Fruit fly (Drosophila melanogaster) whole organism, embryonic: ENCODE measurements around the gene CG7484.
A peak's percentile ranks its signal among the peaks of the same experiment; 100 is the strongest.

Experiments
- Aef1 ChIP-seq: fragments of 200-800 bp; sonication (Bioruptor generic); IDR thresholded peaks from 3 replicates; pipeline ENCODE4 v1.3.6; 2022; ENCODE audit warnings: missing biosample characterization, missing genetic modification characterization
- Atf6 ChIP-seq: fragments of 200-800 bp; sonication (Bioruptor generic); IDR thresholded peaks from 2 replicates; pipeline ENCODE4 v1.3.6; 2022; ENCODE audit warnings: missing biosample characterization, missing genetic modification characterization
- Blimp-1 ChIP-seq: fragments of 200-800 bp; sonication (Bioruptor generic); optimal IDR thresholded peaks from 3 replicates; lab custom pipeline; 2018; ENCODE audit warnings: missing biosample characterization, missing genetic modification characterization, mild to moderate bottlenecking, moderate library complexity, missing genetic modification reagents
- Bteb2 ChIP-seq: fragments of 200-800 bp; sonication (Bioruptor generic); optimal IDR thresholded peaks from 2 replicates; lab custom pipeline; 2016; ENCODE audit warnings: missing biosample characterization, missing genetic modification characterization
- CG11456 ChIP-seq: fragments of 200-800 bp; sonication (Bioruptor generic); IDR thresholded peaks from 3 replicates; pipeline ENCODE4 v1.3.6; 2022; ENCODE audit warnings: missing biosample characterization, missing genetic modification characterization
- CG12104 ChIP-seq: fragments of 200-800 bp; sonication (Bioruptor generic); optimal IDR thresholded peaks from 3 replicates; lab custom pipeline; 2016; ENCODE audit warnings: missing biosample characterization, missing genetic modification characterization
- CG1233 ChIP-seq: fragments of 200-800 bp; sonication (Bioruptor generic); optimal IDR thresholded peaks from 4 replicates; lab custom pipeline; 2018; ENCODE audit warnings: missing biosample characterization, mild to moderate bottlenecking, missing genetic modification characterization
- CG13123 ChIP-seq: fragments of 200-800 bp; sonication (Bioruptor generic); optimal IDR thresholded peaks from 2 replicates; lab custom pipeline; 2016; ENCODE audit warnings: missing biosample characterization, missing genetic modification characterization
- CG14050 ChIP-seq: fragments of 200-800 bp; sonication (Bioruptor generic); IDR thresholded peaks from 3 replicates; pipeline ENCODE4 v1.3.6; 2022; ENCODE audit warnings: missing biosample characterization, missing genetic modification characterization
- CG16815 ChIP-seq: fragments of 200-800 bp; sonication (Bioruptor generic); optimal IDR thresholded peaks from 3 replicates; lab custom pipeline; 2017; ENCODE audit warnings: missing biosample characterization, mild to moderate bottlenecking, missing genetic modification characterization
- CG17328 ChIP-seq: fragments of 200-800 bp; sonication (Bioruptor generic); IDR thresholded peaks from 2 replicates; pipeline ENCODE4 v1.3.6; 2022; ENCODE audit warnings: missing biosample characterization, missing genetic modification characterization
- CG2199 ChIP-seq: fragments of 200-800 bp; sonication (Bioruptor generic); IDR thresholded peaks from 3 replicates; pipeline ENCODE4 v1.3.6; 2022; ENCODE audit warnings: missing biosample characterization, missing genetic modification characterization
- CG30020 ChIP-seq: fragments of 200-800 bp; optimal IDR thresholded peaks from 2 replicates; lab custom pipeline; 2019; ENCODE audit warnings: missing biosample characterization, mild to moderate bottlenecking, missing genetic modification characterization, moderate library complexity
- CG30431 ChIP-seq: fragments of 200-800 bp; sonication (Bioruptor generic); optimal IDR thresholded peaks from 2 replicates; lab custom pipeline; 2017; ENCODE audit warnings: missing biosample characterization, missing genetic modification characterization
- CG31388 ChIP-seq: fragments of 200-800 bp; sonication (Bioruptor generic); optimal IDR thresholded peaks from 2 replicates; lab custom pipeline; 2016; ENCODE audit warnings: missing biosample characterization, missing genetic modification characterization
- CG3847 ChIP-seq: fragments of 200-800 bp; sonication (Bioruptor generic); IDR thresholded peaks from 2 replicates; pipeline ENCODE4 v1.3.6; 2022; ENCODE audit warnings: missing biosample characterization, missing genetic modification characterization
- CG4360 ChIP-seq: fragments of 200-800 bp; sonication (Bioruptor generic); IDR thresholded peaks from 2 replicates; pipeline ENCODE4 v1.3.6; 2022; ENCODE audit warnings: missing biosample characterization, missing genetic modification characterization
- CG4707 ChIP-seq: fragments of 200-800 bp; sonication (Bioruptor generic); optimal IDR thresholded peaks from 2 replicates; lab custom pipeline; 2018; ENCODE audit warnings: missing biosample characterization, mild to moderate bottlenecking, missing genetic modification characterization, moderate library complexity
- CG6689 ChIP-seq: fragments of 200-800 bp; sonication (Bioruptor generic); IDR thresholded peaks from 2 replicates; pipeline ENCODE4 v1.3.6; 2022; ENCODE audit warnings: missing biosample characterization, missing genetic modification characterization
- CG6813 ChIP-seq: fragments of 200-800 bp; sonication (Bioruptor generic); optimal IDR thresholded peaks from 2 replicates; lab custom pipeline; 2017; ENCODE audit warnings: missing biosample characterization, missing genetic modification characterization, mild to moderate bottlenecking, moderate library complexity, missing genetic modification reagents
- CG7372 ChIP-seq: fragments of 200-800 bp; sonication (Bioruptor generic); IDR thresholded peaks from 2 replicates; pipeline ENCODE4 v1.3.6; 2022; ENCODE audit warnings: missing biosample characterization, missing genetic modification characterization
- CG8290 ChIP-seq, 3 experiments: fragments of 200-800 bp; sonication (Bioruptor generic); optimal IDR thresholded peaks; 2 replicates each; lab custom pipeline; 2016 to 2019; ENCODE audit warnings: missing biosample characterization in 3 of 3, missing genetic modification characterization in 3 of 3, mild to moderate bottlenecking in 2 of 3, moderate library complexity in 1 of 3
- CG8478 ChIP-seq: fragments of >200 bp; optimal IDR thresholded peaks from 2 replicates; lab custom pipeline; 2018
- CG9797 ChIP-seq: fragments of 200-800 bp; sonication (Bioruptor generic); optimal IDR thresholded peaks from 3 replicates; lab custom pipeline; 2018; ENCODE audit warnings: missing biosample characterization, mild to moderate bottlenecking, missing genetic modification characterization
- CHES-1-like ChIP-seq: fragments of 200-800 bp; sonication (Bioruptor generic); optimal IDR thresholded peaks from 2 replicates; lab custom pipeline; 2016; ENCODE audit warnings: missing biosample characterization, missing genetic modification characterization
- Dek ChIP-seq: fragments of 200-800 bp; sonication (Bioruptor generic); optimal IDR thresholded peaks from 3 replicates; lab custom pipeline; 2019; ENCODE audit warnings: missing biosample characterization, mild to moderate bottlenecking, missing genetic modification characterization, moderate library complexity
- PHDP ChIP-seq: fragments of 200-800 bp; sonication (Bioruptor generic); optimal IDR thresholded peaks from 3 replicates; lab custom pipeline; 2018; ENCODE audit warnings: missing biosample characterization, mild to moderate bottlenecking, missing genetic modification characterization, moderate library complexity
- Side ChIP-seq: fragments of 200-800 bp; sonication (Bioruptor generic); optimal IDR thresholded peaks from 2 replicates; lab custom pipeline; 2016; ENCODE audit warnings: missing biosample characterization, missing genetic modification characterization
- Usf ChIP-seq: fragments of 200-800 bp; sonication (Bioruptor generic); optimal IDR thresholded peaks from 2 replicates; lab custom pipeline; 2017; ENCODE audit warnings: missing genotype, missing biosample characterization, missing genetic modification characterization
- Vsx1 ChIP-seq: fragments of 200-800 bp; sonication (Bioruptor generic); optimal IDR thresholded peaks from 2 replicates; lab custom pipeline; 2017; ENCODE audit warnings: missing biosample characterization, mild to moderate bottlenecking, missing genetic modification characterization, missing genetic modification reagents
- aop ChIP-seq: fragments of 200-800 bp; sonication (Bioruptor generic); IDR thresholded peaks from 2 replicates; pipeline ENCODE4 v1.3.6; 2022; ENCODE audit warnings: missing biosample characterization, missing genetic modification characterization
- ase ChIP-seq: fragments of 200-800 bp; sonication (Bioruptor generic); IDR thresholded peaks from 3 replicates; pipeline ENCODE4 v1.3.6; 2022; ENCODE audit warnings: missing biosample characterization, missing genetic modification characterization
- crol ChIP-seq: fragments of 200-800 bp; sonication (Bioruptor generic); IDR thresholded peaks from 2 replicates; pipeline ENCODE4 v1.3.6; 2022; ENCODE audit warnings: missing biosample characterization, missing genetic modification characterization
- ewg ChIP-seq: fragments of 200-800 bp; sonication (Bioruptor generic); optimal IDR thresholded peaks from 3 replicates; lab custom pipeline; 2017; ENCODE audit warnings: mild to moderate bottlenecking, missing biosample characterization, missing genetic modification reagents, missing genetic modification characterization
- jigr1 ChIP-seq: fragments of 200-800 bp; sonication (Bioruptor generic); IDR thresholded peaks from 3 replicates; pipeline ENCODE4 v1.3.6; 2022; ENCODE audit warnings: missing biosample characterization, missing genetic modification characterization
- luna ChIP-seq: fragments of 200-800 bp; sonication (Bioruptor generic); optimal IDR thresholded peaks from 2 replicates; lab custom pipeline; 2016; ENCODE audit warnings: missing biosample characterization, missing genetic modification characterization
- odd ChIP-seq: fragments of 200-800 bp; sonication (Bioruptor generic); optimal IDR thresholded peaks from 2 replicates; lab custom pipeline; 2017; ENCODE audit warnings: missing biosample characterization, mild to moderate bottlenecking, missing genetic modification characterization
- pho ChIP-seq: fragments of 200-800 bp; sonication (Bioruptor generic); optimal IDR thresholded peaks from 2 replicates; lab custom pipeline; 2016; ENCODE audit warnings: missing biosample characterization, missing genetic modification characterization
- rib ChIP-seq: fragments of 200-800 bp; sonication (Bioruptor generic); IDR thresholded peaks from 2 replicates; pipeline ENCODE4 v1.3.6; 2022; ENCODE audit warnings: missing biosample characterization, missing genetic modification characterization
- row ChIP-seq: fragments of 200-800 bp; sonication (Bioruptor generic); IDR thresholded peaks from 3 replicates; pipeline ENCODE4 v1.3.6; 2022; ENCODE audit warnings: missing biosample characterization, missing genetic modification characterization
- schlank ChIP-seq: fragments of 200-800 bp; sonication (Bioruptor generic); optimal IDR thresholded peaks from 2 replicates; lab custom pipeline; 2018; ENCODE audit warnings: missing biosample characterization, mild to moderate bottlenecking, missing genetic modification characterization
- scrt ChIP-seq: fragments of 200-800 bp; sonication (Bioruptor generic); optimal IDR thresholded peaks from 2 replicates; lab custom pipeline; 2018; ENCODE audit warnings: missing biosample characterization, mild to moderate bottlenecking, missing genetic modification characterization, moderate library complexity
- sim ChIP-seq: fragments of 200-800 bp; sonication (Bioruptor generic); IDR thresholded peaks from 2 replicates; pipeline ENCODE4 v1.3.6; 2022; ENCODE audit warnings: missing biosample characterization, missing genetic modification characterization
- slbo ChIP-seq: fragments of 200-800 bp; sonication (Bioruptor generic); IDR thresholded peaks from 2 replicates; pipeline ENCODE4 v1.3.6; 2022; ENCODE audit warnings: missing biosample characterization, missing genetic modification characterization
- ssp ChIP-seq: fragments of 200-800 bp; sonication (Bioruptor generic); IDR thresholded peaks from 2 replicates; pipeline ENCODE4 v1.3.6; 2022; ENCODE audit warnings: missing biosample characterization, missing genetic modification characterization
- tgo ChIP-seq: fragments of 200-800 bp; sonication (Bioruptor generic); IDR thresholded peaks from 3 replicates; pipeline ENCODE4 v1.3.6; 2022; ENCODE audit warnings: missing biosample characterization, missing genetic modification characterization
- vfl ChIP-seq: fragments of 200-800 bp; sonication (Bioruptor generic); optimal IDR thresholded peaks from 2 replicates; lab custom pipeline; 2016; ENCODE audit warnings: missing biosample characterization, missing genetic modification characterization
- wek ChIP-seq: fragments of 200-800 bp; sonication (Bioruptor generic); optimal IDR thresholded peaks from 3 replicates; lab custom pipeline; 2018; ENCODE audit warnings: missing biosample characterization, mild to moderate bottlenecking, missing genetic modification characterization, moderate library complexity

The CG7484 gene

DNA sequence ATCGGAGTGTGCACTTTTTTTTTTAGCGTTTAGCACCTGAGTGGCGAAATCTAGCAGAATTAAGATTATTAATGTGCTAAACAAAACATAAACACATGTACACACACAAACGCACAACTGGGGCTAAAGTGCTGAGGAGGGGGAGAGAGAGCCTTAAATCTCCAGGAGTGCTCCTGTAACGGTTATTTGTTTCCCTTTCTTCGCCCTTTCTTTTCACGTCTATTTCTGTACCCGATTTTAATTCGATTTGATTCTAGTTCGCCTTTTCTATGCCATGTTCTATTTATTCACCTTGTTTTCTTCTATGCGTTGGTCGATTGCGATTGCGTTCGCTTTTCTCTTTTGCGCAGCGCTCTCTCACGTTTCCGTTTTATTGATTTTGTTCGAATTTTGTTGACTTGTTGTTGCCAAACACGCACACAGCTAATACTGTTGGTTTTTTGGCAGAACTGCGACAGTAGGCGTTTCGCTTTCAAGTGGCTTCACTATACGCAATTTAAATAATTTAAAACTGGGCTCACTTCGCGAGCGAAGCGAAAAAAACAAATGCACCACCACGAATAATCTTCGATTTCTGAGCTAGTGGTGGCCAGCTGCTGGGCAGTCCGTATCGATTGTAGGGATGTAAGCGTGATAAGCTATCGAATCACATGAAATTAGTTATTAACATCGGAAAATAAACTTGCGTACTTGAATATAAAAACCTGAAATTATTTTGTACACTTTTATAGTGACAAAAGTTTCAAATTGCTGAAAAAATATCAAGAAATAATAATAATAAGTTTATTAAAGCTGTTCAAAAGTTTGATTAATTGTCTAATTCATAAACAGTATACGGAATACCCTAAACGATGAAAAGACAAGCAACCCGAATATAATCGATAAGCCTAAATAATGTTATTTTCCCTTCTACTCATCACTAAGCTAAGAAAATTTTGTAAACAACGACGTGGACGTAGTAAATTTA lies at the start of gene CG7484, which contains the start of the genes Krn and Ndfip (continued):
- no peak; the same call in 1 of the 2 replicates for TF ChIP-seq crol
- peak; percentile 20 for TF ChIP-seq CG31388 (GFP tag; lab: Kevin White, UChicago)
- peak; percentile 84 for TF ChIP-seq ssp (GFP tag; lab: Robert Waterston, UW)
- TF ChIP-seq Usf (GFP tag; lab: Kevin White, UChicago): peak; percentile 83
- TF ChIP-seq CG9797: peak; percentile 41
- peak; percentile 89 for TF ChIP-seq vfl (GFP tag; lab: Kevin White, UChicago)
- no peak for TF ChIP-seq CG2199 (GFP tag; lab: Robert Waterston, UW)

DNA sequence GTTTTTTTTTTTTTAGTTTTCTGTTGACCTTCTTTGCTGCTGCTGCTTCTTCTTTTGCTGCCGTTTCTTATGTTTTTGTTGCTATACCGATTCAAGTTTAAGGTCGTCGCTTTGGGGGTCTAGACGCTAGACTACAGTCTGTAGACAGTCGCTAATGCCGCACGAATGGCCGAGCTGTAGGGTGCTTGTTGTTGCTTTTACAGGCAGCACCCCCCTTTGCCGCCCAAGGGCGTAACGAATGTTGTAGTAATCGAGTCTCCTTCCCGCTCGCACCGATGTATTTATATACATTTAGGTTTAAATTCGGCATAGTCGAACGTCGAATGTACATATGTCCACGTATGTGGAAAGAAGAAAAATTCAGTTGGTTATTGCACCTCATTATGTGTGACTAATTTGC lies 49.5 kb upstream of the CG7484 start:
- TF ChIP-seq CG13123 (GFP tag; lab: Kevin White, UChicago) (no peak), CG12104 (no peak), slbo (no peak), CG4707 (GFP tag; lab: Kevin White, UChicago) (no peak), CG3847 (0 out of 2 replicates have a peak, but pooled peaks have one; percentile 13), CG8478 (lab: Kevin White, UChicago) (no peak), wek (GFP tag; lab: Kevin White, UChicago) (no peak), Blimp-1 (no peak), CG17328 (GFP tag; lab: Robert Waterston, UW) (no peak), ase (GFP tag; lab: Robert Waterston, UW) (no peak), luna (GFP tag; lab: Kevin White, UChicago) (no peak), CG30431 (no peak), CG6689 (GFP tag; lab: Robert Waterston, UW) (no peak), Bteb2 (GFP tag; lab: Kevin White, UChicago) (no peak), CG1233 (GFP tag; lab: Kevin White, UChicago) (no peak), CHES-1-like (no peak), pho (GFP tag; lab: Kevin White, UChicago) (no peak), Side (GFP tag; lab: Kevin White, UChicago) (no peak), Aef1 (GFP tag; lab: Robert Waterston, UW) (peak; percentile 44; the same call in 1 of the 3 replicates), CG30020 (tag; lab: Kevin White, UChicago) (no peak), CG8290 (GFP tag; optimal IDR thresholded peaks at IDR 0.05; lab: Kevin White, UChicago) (no peak), CG8290 (tag; optimal IDR thresholded peaks at IDR 0.05; lab: Kevin White, UChicago) (no peak), jigr1 (GFP tag; lab: Robert Waterston, UW) (no peak), PHDP (tag; lab: Kevin White, UChicago) (no peak), CG4360 (peak; percentile 14; the same call in 1 of the 2 replicates), odd (GFP tag; lab: Kevin White, UChicago) (no peak), row (GFP tag; lab: Robert Waterston, UW) (no peak), CG11456 (GFP tag; lab: Robert Waterston, UW) (no peak), scrt (GFP tag; lab: Kevin White, UChicago) (no peak), schlank (tag; lab: Kevin White, UChicago) (no peak), CG7372 (no peak), sim (no peak), CG6813 (no peak), crol (peak; percentile 53; the same call in 1 of the 2 replicates), ewg (no peak), aop (GFP tag; lab: Robert Waterston, UW) (no peak), Vsx1 (GFP tag; lab: Kevin White, UChicago) (no peak), CG16815 (no peak), Atf6 (0 out of 2 replicates have a peak, but pooled peaks have one; percentile 13), tgo (GFP tag; lab: Robert Waterston, UW) (no peak), CG14050 (GFP tag; lab: Robert Waterston, UW) (no peak), Dek (tag; lab: Kevin White, UChicago) (no peak), rib (GFP tag; lab: Robert Waterston, UW) (0 out of 2 replicates have a peak, but pooled peaks have one; percentile 13)
